Worm (Caenorhabditis elegans): ENCODE data around the gene nxf-2.

nxf-2 gene

DNA sequence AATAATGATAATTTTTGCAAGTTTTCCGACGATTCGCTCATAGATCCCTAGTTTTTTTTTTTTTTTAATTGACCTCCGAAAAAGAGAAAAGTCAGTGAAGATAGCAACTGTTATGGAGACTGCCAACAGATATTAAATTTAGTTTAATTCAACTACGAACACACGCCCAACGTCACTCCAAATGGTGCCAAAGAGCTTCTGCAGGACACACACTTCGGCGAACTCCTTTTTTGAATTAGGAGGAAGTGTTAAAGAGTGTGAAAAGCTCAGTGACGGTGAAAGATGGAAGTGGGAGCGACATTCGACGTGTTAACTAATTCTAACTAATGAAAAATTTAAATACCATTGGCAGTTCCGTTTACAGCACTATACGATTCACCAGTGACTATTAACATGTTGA, 5.6 kb downstream of the nxf-2 start:
- TF ChIP-seq ztf-11 (tag; optimal IDR thresholded peaks at IDR 0.05) (no peak), mep-1 (tag; optimal IDR thresholded peaks at IDR 0.05) (no peak), ces-1 (GFP tag; optimal IDR thresholded peaks at IDR 0.05) (no peak), snpc-4 (tag; optimal IDR thresholded peaks at IDR 0.05) (no peak), sptf-1 (tag; optimal IDR thresholded peaks at IDR 0.05) (no peak), sem-2 (GFP tag; optimal IDR thresholded peaks at IDR 0.05) (no peak), mab-5 (tag; optimal IDR thresholded peaks at IDR 0.05) (no peak), nhr-237 (tag; optimal IDR thresholded peaks at IDR 0.05) (no peak), lsy-2 (tag; optimal IDR thresholded peaks at IDR 0.05) (no peak), zip-8 (tag; optimal IDR thresholded peaks at IDR 0.05) (no peak), tbx-8 (GFP tag; optimal IDR thresholded peaks at IDR 0.05) (no peak), nhr-28 (tag; optimal IDR thresholded peaks at IDR 0.05) (no peak), ceh-39 (tag; optimal IDR thresholded peaks at IDR 0.05) (no peak), unc-62 (GFP tag; optimal IDR thresholded peaks at IDR 0.05) (no peak), ham-2 (GFP tag; optimal IDR thresholded peaks at IDR 0.05) (no peak)

DNA sequence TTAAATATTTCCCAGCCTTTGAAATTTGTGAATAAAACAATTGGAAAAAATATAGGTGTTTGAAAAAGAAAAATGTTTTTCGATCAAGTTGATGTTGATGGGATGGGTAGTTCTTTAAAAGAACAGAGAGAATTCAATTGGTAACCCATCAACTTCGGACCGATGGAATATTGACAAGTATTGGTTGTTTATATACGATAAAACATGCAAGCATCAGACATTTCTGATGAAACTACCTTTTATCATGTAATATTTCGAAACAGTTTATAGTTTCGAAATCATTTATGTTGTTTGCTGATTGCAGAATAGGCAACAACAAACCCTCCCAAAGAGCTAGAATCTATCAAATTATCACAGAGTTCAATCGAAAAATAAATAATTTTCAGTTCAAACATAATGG, 7.7 kb downstream of the nxf-2 start:
- TF ChIP-seq hlh-1 (tag; optimal IDR thresholded peaks at IDR 0.05) (no peak), mep-1 (tag; optimal IDR thresholded peaks at IDR 0.05) (no peak), unc-62 (GFP tag; optimal IDR thresholded peaks at IDR 0.05) (no peak), elt-1 (tag; optimal IDR thresholded peaks at IDR 0.05; ENCODE audit: borderline replicate concordance, insufficient read depth) (no peak), tbx-8 (GFP tag; optimal IDR thresholded peaks at IDR 0.05) (no peak), lin-13 (tag; optimal IDR thresholded peaks at IDR 0.05) (no peak)

DNA sequence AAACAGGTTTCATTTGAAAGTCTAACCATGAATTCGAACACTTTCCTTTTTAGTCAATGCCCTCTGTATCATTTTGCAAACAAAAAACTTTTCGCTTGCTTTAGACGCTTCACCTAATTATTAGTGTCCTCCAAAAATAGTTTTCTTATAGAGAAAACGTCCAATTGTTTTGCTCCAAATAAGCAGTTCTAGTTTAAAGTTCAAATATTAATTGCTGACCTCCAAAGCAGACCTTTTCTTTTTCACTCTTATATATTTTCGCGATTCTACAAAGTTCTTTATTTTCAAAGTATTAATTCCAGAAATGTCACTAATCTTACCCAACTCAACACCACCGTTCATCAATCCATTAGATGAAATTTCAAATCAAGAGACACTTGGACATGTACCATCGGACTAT, 8.9 kb downstream of the nxf-2 start, which contains the start of gene gnrr-2:
gnrr-2 (plus strand) TSS at position 301 of the 400 bp plus-strand sequence.
- TF ChIP-seq hlh-1 (tag; optimal IDR thresholded peaks at IDR 0.05) (no peak), drap-1 (GFP tag; optimal IDR thresholded peaks at IDR 0.05) (no peak), mep-1 (tag; optimal IDR thresholded peaks at IDR 0.05) (no peak), unc-39 (tag; optimal IDR thresholded peaks at IDR 0.05) (no peak), tbx-8 (GFP tag; optimal IDR thresholded peaks at IDR 0.05) (no peak), zip-8 (tag; optimal IDR thresholded peaks at IDR 0.05) (no peak), mls-2 (tag; optimal IDR thresholded peaks at IDR 0.05) (no peak)

DNA sequence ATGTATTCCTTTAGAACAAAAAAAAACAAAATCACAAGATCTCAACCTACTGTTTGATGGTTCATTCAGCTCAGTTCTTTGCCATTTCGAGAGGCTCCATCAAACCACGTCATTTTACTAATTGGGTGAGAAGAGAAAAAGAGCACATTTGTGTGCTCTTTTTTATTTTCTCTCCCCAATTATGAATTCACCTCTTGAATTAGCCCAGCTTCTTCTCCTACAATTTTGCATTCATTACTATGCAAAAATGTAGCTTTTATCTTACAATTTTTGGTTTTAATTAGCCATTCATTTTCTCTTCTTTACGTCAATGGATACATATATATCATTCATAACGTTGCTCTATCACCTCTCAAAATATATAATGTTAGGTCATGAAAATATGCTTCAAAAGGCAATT, 12.0 kb downstream of the nxf-2 start:
- TF ChIP-seq ceh-39 (tag; optimal IDR thresholded peaks at IDR 0.05) = no peak
- no peak for TF ChIP-seq unc-39 (tag; optimal IDR thresholded peaks at IDR 0.05)

DNA sequence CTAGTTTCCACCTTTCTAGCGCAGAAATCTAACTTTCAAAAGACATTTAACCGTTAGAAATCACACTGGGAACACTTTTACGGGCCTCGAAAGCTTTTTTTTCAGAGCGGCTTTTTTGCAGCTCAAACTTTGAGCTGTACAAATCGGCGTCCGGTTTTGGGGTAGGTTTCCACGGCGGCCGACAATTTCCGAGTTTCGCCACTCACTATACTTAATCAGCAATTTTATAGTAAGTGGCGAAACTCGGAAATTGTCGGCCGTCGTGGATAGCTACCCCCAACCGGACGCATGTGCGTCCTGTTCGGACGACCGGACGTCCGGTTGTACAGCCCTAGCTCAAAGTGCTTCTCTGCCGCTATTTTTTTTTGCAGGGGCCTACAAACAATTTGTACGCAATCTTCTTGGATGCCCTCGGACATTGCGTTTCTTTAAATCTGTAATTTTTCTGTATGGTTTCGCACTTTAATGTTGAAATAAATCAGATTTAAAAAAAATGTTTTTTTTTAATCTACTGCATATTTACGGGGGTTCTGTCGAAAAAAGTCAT, 21.4 kb downstream of the nxf-2 start:
- TF ChIP-seq mls-2 (tag; optimal IDR thresholded peaks at IDR 0.05) (no peak), elt-1 (tag; optimal IDR thresholded peaks at IDR 0.05; ENCODE audit: borderline replicate concordance, insufficient read depth) (no peak), cnd-1 (tag; optimal IDR thresholded peaks at IDR 0.05) (no peak), mab-5 (tag; optimal IDR thresholded peaks at IDR 0.05) (no peak)

DNA sequence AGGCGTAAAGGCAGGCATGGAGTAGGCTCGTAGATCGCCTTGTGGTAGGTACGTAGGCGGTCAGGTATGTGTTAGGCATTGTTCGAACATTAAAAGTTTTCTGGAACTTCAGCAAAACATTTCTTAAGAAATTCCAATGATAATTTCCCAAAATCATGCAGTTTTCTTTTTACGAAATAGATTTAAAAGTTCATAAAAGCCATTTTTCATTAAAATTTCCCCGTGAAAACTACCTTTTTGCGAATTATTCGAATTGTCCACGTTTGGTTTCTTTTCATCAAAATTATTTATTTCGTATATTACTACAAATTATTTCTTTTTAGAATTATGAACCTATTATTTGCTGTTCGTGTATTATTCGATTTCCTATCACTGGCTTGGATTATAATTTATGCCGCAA, 22.9 kb downstream of the nxf-2 start, which contains the start of gene C15H11.13:
C15H11.13 (plus strand) TSS at position 301 of the 400 bp plus-strand sequence.
- TF ChIP-seq mep-1 (tag; optimal IDR thresholded peaks at IDR 0.05) (no peak), elt-1 (tag; optimal IDR thresholded peaks at IDR 0.05; ENCODE audit: borderline replicate concordance, insufficient read depth) (no peak), mab-5 (tag; optimal IDR thresholded peaks at IDR 0.05) (no peak), flh-1 (GFP tag; optimal IDR thresholded peaks at IDR 0.05) (no peak), lin-13 (tag; optimal IDR thresholded peaks at IDR 0.05) (no peak), unc-120 (tag; optimal IDR thresholded peaks at IDR 0.05; ENCODE audit: poor library complexity, severe bottlenecking) (no peak), drap-1 (GFP tag; optimal IDR thresholded peaks at IDR 0.05) (no peak), snpc-4 (tag; optimal IDR thresholded peaks at IDR 0.05) (no peak), elt-3 (tag; optimal IDR thresholded peaks at IDR 0.05) (no peak), lsy-2 (tag; optimal IDR thresholded peaks at IDR 0.05) (no peak)

DNA sequence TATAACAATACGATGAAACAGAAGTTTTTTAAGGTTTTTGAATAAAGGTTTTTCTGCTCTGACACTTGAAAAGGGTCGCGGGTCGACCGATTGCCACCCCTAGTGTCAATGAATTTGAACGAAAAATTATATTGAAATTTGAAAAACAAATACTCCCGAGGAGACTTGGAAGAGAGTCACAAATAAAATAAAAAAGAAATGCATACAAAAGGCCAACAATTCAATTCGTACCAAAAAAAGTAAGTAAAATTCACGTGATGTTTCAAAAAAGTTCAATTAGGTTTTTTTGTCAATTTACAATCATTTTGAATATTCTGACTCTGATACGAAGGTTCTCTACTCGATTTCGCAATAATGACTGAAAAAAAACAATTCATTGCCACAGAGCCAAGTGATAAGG, 24.1 kb downstream of the nxf-2 start, which contains the start of gene C15H11.1:
C15H11.1 (plus strand) TSS at position 301 of the 400 bp plus-strand sequence.
- TF ChIP-seq unc-120 (tag; optimal IDR thresholded peaks at IDR 0.05; ENCODE audit: poor library complexity, severe bottlenecking) (no peak), nhr-28 (tag; optimal IDR thresholded peaks at IDR 0.05) (no peak), hlh-1 (tag; optimal IDR thresholded peaks at IDR 0.05) (no peak)

All from whole organism, mixed stage, embryonic.